Worm (Caenorhabditis elegans) whole organism, late embryonic: ENCODE data around the gene F54D5.9.

Experiments
- C08G9.2 ChIP-seq: sonication (generic microtip); optimal IDR thresholded peaks from 2 replicates; lab custom pipeline; 2016; ENCODE audit warnings: mild to moderate bottlenecking, missing genetic modification characterization, moderate library complexity, missing compliant biosample characterization
- C38D4.7 ChIP-seq: fragments of 200-800 bp; sonication (Bioruptor generic); optimal IDR thresholded peaks from 2 replicates; lab custom pipeline; 2018; ENCODE audit warnings: mild to moderate bottlenecking, missing genetic modification characterization, moderate library complexity, missing compliant biosample characterization
- F13H6.1 ChIP-seq: sonication (generic microtip); optimal IDR thresholded peaks from 2 replicates; lab custom pipeline; 2016; ENCODE audit warnings: missing genetic modification characterization, missing compliant biosample characterization
- K02D7.2 ChIP-seq: sonication (generic microtip); optimal IDR thresholded peaks from 2 replicates; lab custom pipeline; 2017; ENCODE audit warnings: mild to moderate bottlenecking, missing genetic modification characterization, missing compliant biosample characterization
- T23F11.4 ChIP-seq: fragments of 200-800 bp; sonication (Bioruptor generic); optimal IDR thresholded peaks from 2 replicates; lab custom pipeline; 2018; ENCODE audit warnings: mild to moderate bottlenecking, missing genetic modification characterization, missing compliant biosample characterization
- Y22D7AL.16 ChIP-seq: sonication (generic microtip); optimal IDR thresholded peaks from 2 replicates; lab custom pipeline; 2016; ENCODE audit warnings: missing genetic modification characterization, missing compliant biosample characterization
- ama-1 ChIP-seq: fragments of 150-350 bp; optimal IDR thresholded peaks from 2 replicates; lab custom pipeline; 2014
- ceh-18 ChIP-seq: sonication (generic microtip); optimal IDR thresholded peaks from 2 replicates; lab custom pipeline; 2016; ENCODE audit warnings: missing genetic modification characterization, missing compliant biosample characterization
- ceh-2 ChIP-seq: sonication (generic microtip); optimal IDR thresholded peaks from 2 replicates; lab custom pipeline; 2016; ENCODE audit warnings: missing genotype, missing genetic modification characterization, missing compliant biosample characterization
- ceh-22 ChIP-seq: sonication (generic microtip); optimal IDR thresholded peaks from 2 replicates; lab custom pipeline; 2017; ENCODE audit warnings: missing biosample characterization, missing genetic modification characterization
- ceh-24 ChIP-seq: sonication (generic microtip); optimal IDR thresholded peaks from 2 replicates; lab custom pipeline; 2016; ENCODE audit warnings: mild to moderate bottlenecking, missing genetic modification characterization, missing compliant biosample characterization
- ceh-30 ChIP-seq: fragments of 150-350 bp; optimal IDR thresholded peaks from 2 replicates; lab custom pipeline; 2014; ENCODE audit warnings: missing biosample characterization, missing genetic modification characterization
- ceh-31 ChIP-seq: sonication (generic microtip); optimal IDR thresholded peaks from 2 replicates; lab custom pipeline; 2016; ENCODE audit warnings: missing genetic modification characterization, missing compliant biosample characterization
- ceh-45 ChIP-seq: fragments of 200-800 bp; sonication (Bioruptor generic); IDR thresholded peaks from 2 replicates; pipeline ENCODE4 v1.3.6; 2022; ENCODE audit warnings: missing genetic modification reagents, missing genetic modification characterization, missing compliant biosample characterization
- ceh-48 ChIP-seq: sonication (generic microtip); optimal IDR thresholded peaks from 2 replicates; lab custom pipeline; 2016; ENCODE audit warnings: missing genetic modification characterization, inconsistent platforms, missing compliant biosample characterization
- ceh-6 ChIP-seq: fragments of 200-800 bp; sonication (Bioruptor generic); optimal IDR thresholded peaks from 2 replicates; lab custom pipeline; 2018; ENCODE audit warnings: mild to moderate bottlenecking, missing genetic modification characterization, missing compliant biosample characterization
- che-1 ChIP-seq: sonication (generic microtip); optimal IDR thresholded peaks from 2 replicates; lab custom pipeline; 2016; ENCODE audit warnings: mild to moderate bottlenecking, missing genetic modification characterization, missing compliant biosample characterization
- dmd-4 ChIP-seq: sonication (generic microtip); optimal IDR thresholded peaks from 2 replicates; lab custom pipeline; 2016; ENCODE audit warnings: borderline replicate concordance, missing genetic modification characterization, missing compliant biosample characterization
- ets-4 ChIP-seq: sonication (generic microtip); optimal IDR thresholded peaks from 2 replicates; lab custom pipeline; 2016; ENCODE audit warnings: missing genetic modification characterization, missing compliant biosample characterization
- fkh-6 ChIP-seq: sonication (generic microtip); optimal IDR thresholded peaks from 2 replicates; lab custom pipeline; 2016; ENCODE audit warnings: missing genetic modification characterization, missing compliant biosample characterization
- gmeb-2 ChIP-seq: sonication (generic microtip); optimal IDR thresholded peaks from 2 replicates; lab custom pipeline; 2016; ENCODE audit warnings: missing genetic modification characterization, inconsistent platforms, missing compliant biosample characterization
- hlh-8 ChIP-seq: sonication (generic microtip); optimal IDR thresholded peaks from 2 replicates; lab custom pipeline; 2016; ENCODE audit warnings: missing genotype, missing genetic modification characterization, missing compliant biosample characterization
- mec-3 ChIP-seq: sonication (generic microtip); optimal IDR thresholded peaks from 2 replicates; lab custom pipeline; 2016; ENCODE audit warnings: borderline replicate concordance, missing genetic modification characterization, missing compliant biosample characterization
- nfya-1 ChIP-seq: sonication (generic microtip); optimal IDR thresholded peaks from 2 replicates; lab custom pipeline; 2017; ENCODE audit warnings: missing genetic modification characterization, mild to moderate bottlenecking, missing compliant biosample characterization, antibody characterized with exemption, moderate library complexity
- nhr-11 ChIP-seq: fragments of 150-350 bp; optimal IDR thresholded peaks from 2 replicates; lab custom pipeline; 2014; ENCODE audit warnings: missing biosample characterization, missing genetic modification characterization
- odd-2 ChIP-seq: sonication (generic microtip); optimal IDR thresholded peaks from 2 replicates; lab custom pipeline; 2017; ENCODE audit warnings: antibody characterized with exemption, mild to moderate bottlenecking, missing genetic modification characterization, missing compliant biosample characterization
- pag-3 ChIP-seq: sonication (generic microtip); optimal IDR thresholded peaks from 2 replicates; lab custom pipeline; 2016; ENCODE audit warnings: missing compliant biosample characterization, missing genetic modification characterization, borderline replicate concordance
- pat-9 ChIP-seq: fragments of 200-800 bp; sonication (Bioruptor generic); optimal IDR thresholded peaks from 2 replicates; lab custom pipeline; 2018; ENCODE audit warnings: mild to moderate bottlenecking, missing genetic modification characterization, moderate library complexity, missing compliant biosample characterization
- pha-2 ChIP-seq: sonication (generic microtip); optimal IDR thresholded peaks from 2 replicates; lab custom pipeline; 2017; ENCODE audit warnings: mild to moderate bottlenecking, missing genetic modification characterization, missing compliant biosample characterization
- pha-4 ChIP-seq: fragments of 150-350 bp; optimal IDR thresholded peaks from 2 replicates; lab custom pipeline; 2018; ENCODE audit warnings: missing biosample characterization, missing genetic modification reagents, missing genetic modification characterization
- pros-1 ChIP-seq: fragments of 150-350 bp; optimal IDR thresholded peaks from 2 replicates; lab custom pipeline; 2014; ENCODE audit warnings: missing biosample characterization, missing genetic modification reagents, missing genetic modification characterization
- ref-2 ChIP-seq: sonication (generic microtip); optimal IDR thresholded peaks from 2 replicates; lab custom pipeline; 2016; ENCODE audit warnings: missing genetic modification characterization, missing compliant biosample characterization
- rnt-1 ChIP-seq: sonication (generic microtip); optimal IDR thresholded peaks from 2 replicates; lab custom pipeline; 2016; ENCODE audit warnings: missing genetic modification characterization, missing compliant biosample characterization
- sdc-2 ChIP-seq: sonication (generic microtip); optimal IDR thresholded peaks from 2 replicates; lab custom pipeline; 2016; ENCODE audit warnings: missing genotype, missing genetic modification characterization, missing compliant biosample characterization
- sox-2 ChIP-seq: fragments of 200-800 bp; sonication (Bioruptor generic); IDR thresholded peaks from 2 replicates; pipeline ENCODE4 v1.3.6; 2022; ENCODE audit warnings: missing genetic modification reagents, missing genetic modification characterization, missing compliant biosample characterization
- syd-9 ChIP-seq: sonication (generic microtip); optimal IDR thresholded peaks from 2 replicates; lab custom pipeline; 2016; ENCODE audit warnings: mild to moderate bottlenecking, missing genetic modification characterization, moderate library complexity, missing compliant biosample characterization
- tbx-2 ChIP-seq: sonication (generic microtip); optimal IDR thresholded peaks from 2 replicates; lab custom pipeline; 2016; ENCODE audit warnings: missing genetic modification characterization, missing compliant biosample characterization
- tbx-7 ChIP-seq: sonication (generic microtip); optimal IDR thresholded peaks from 2 replicates; lab custom pipeline; 2016; ENCODE audit warnings: missing genotype, missing genetic modification characterization, missing compliant biosample characterization
- ttx-3 ChIP-seq: sonication (generic microtip); optimal IDR thresholded peaks from 2 replicates; lab custom pipeline; 2016; ENCODE audit warnings: missing genetic modification reagents, missing genetic modification characterization, missing compliant biosample characterization
- unc-55 ChIP-seq: sonication (generic microtip); optimal IDR thresholded peaks from 2 replicates; lab custom pipeline; 2017; ENCODE audit warnings: missing biosample characterization, missing genetic modification reagents, missing genetic modification characterization

F54D5.9 gene

DNA sequence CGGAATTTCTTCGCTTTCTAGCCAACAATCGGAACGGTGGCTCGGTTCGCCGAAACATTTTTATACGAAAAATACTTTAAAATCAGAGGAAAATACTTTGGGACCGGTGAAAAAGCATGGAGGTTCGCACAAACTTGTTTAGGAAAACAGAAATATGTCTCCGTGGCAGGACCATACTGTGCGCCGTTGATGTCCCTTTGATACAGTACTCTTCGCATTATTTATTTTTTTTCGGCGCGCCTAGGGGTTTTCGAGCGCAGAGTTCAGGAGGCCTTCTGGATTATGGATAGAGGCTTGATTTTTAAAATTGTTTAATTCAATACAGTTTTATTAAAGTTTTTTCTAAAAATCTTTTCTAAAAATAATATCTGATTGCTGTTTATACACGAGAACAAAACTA lies at the start of gene F54D5.9:
TSS of gene F54D5.9 (minus strand) at position 115 of the 400 bp plus-strand sequence.
- TF ChIP-seq C08G9.2 (no peak), tbx-7 (tag; lab: Kevin White, UChicago) (no peak), ceh-6 (no peak), ceh-22 (tag; lab: Kevin White, UChicago) (no peak), K02D7.2 (no peak), ceh-24 (tag; lab: Kevin White, UChicago) (no peak), mec-3 (tag; lab: Kevin White, UChicago) (no peak)

DNA sequence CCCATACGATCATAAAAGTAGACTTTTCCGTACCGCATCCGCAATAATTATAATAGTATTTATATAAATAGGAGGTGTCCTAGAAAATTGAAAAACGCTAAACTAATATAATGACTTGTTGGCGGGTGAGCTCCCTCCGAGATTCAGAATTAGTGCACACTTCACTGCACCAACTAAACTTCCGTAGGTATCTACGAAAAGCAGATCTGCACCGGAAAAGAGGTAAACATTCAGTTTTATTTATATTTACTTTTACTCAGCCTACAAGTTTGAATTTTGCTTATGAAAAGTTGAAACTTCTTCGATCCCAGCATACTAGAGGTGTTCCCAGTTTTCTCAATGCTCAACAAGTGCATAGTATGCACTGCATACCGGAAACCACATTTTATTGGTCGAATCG lies 47.4 kb upstream of the F54D5.9 start, which contains the start of gene F07A11.1:
TSS of gene F07A11.1 (minus strand) at position 101 of the 400 bp plus-strand sequence.
- TF ChIP-seq nfya-1 (tag; lab: Kevin White, UChicago) (no peak), unc-55 (no peak), C38D4.7 (GFP tag; lab: Kevin White, UChicago) (no peak), ref-2 (tag; lab: Kevin White, UChicago) (no peak)

DNA sequence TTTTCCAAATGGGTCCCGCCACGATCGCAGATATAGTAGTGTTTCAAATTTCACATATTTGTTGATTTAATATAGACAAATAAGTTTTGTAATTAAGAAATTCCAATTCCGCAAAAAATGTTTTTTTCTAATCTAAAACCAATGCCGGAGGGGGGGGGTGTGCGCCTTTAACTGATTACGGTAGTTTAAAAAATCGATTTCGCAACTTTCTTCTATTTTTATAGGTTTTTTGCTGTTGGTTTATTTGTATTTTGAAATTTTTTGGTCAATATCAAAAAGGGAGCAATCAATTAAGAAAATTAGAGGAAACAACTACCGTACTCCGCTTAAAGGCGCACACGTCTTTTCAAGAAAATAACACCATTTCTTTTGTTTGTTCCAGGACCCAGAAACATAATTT lies 46.9 kb upstream of the F54D5.9 start:
- TF ChIP-seq odd-2 (no peak), tbx-2 (no peak), Y22D7AL.16 (tag; lab: Kevin White, UChicago) (no peak), dmd-4 (tag; lab: Kevin White, UChicago) (no peak), sdc-2 (tag; lab: Kevin White, UChicago) (no peak), ref-2 (tag; lab: Kevin White, UChicago) (no peak), K02D7.2 (no peak), ttx-3 (tag; lab: Kevin White, UChicago) (no peak), ama-1 (no peak), pag-3 (tag; lab: Kevin White, UChicago) (no peak), che-1 (no peak), gmeb-2 (tag; lab: Kevin White, UChicago) (no peak), ceh-45 (GFP tag; lab: Robert Waterston, UW) (no peak), unc-55 (no peak), ets-4 (tag; lab: Kevin White, UChicago) (no peak), nhr-11 (no peak), hlh-8 (tag; lab: Kevin White, UChicago) (no peak), sox-2 (GFP tag; lab: Robert Waterston, UW) (no peak), ceh-2 (tag; lab: Kevin White, UChicago) (no peak), C38D4.7 (GFP tag; lab: Kevin White, UChicago) (no peak)

DNA sequence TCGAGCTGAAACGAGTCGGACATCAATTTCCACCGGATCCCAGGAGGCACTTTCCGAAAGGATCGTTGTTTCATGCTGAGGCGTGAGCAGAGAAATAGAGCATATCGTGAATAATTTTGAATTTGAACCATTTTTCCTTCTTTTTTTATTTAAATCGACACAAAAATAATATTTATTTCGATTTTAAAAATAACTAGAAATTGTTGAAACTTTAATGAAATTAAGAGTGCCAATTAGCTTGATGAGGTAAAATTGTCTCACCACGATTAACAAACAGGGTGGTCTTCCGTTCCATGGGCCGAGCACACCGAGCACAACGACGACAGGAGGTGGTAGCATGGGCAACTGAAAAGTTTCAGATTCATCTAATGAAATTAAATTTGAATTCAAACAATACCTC lies 43.7 kb upstream of the F54D5.9 start:
- TF ChIP-seq hlh-8 (tag; lab: Kevin White, UChicago), result no peak
- TF ChIP-seq ceh-30, result no peak
- TF ChIP-seq nhr-11, result no peak
- TF ChIP-seq T23F11.4 (GFP tag; lab: Kevin White, UChicago), result no peak
- TF ChIP-seq ceh-24 (tag; lab: Kevin White, UChicago), result no peak

DNA sequence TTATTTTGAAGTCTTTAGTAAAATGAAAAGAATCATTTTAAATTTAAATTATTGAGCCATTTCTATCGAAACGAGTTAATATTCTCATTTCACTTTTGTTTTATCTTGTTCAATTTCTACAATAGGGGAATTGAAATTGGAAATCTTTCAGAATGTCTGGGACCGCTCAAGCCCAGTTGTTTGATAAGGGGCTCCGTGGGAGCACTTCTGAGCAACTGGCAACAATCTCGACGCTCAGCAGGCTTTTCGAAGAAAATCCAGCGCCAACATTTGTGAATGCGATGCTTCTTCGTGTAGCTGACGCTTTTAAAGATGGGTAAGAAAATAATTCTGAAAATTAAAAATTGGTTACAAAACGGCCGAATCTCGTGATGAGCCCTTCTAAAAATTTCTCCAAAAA lies 38.1 kb upstream of the F54D5.9 start, which contains the start of gene ints-7:
TSS of gene ints-7 (plus strand) at position 152 of the 400 bp plus-strand sequence.
- TF ChIP-seq pros-1 (tag; lab: Kevin White, UChicago) (no peak), F13H6.1 (no peak), pha-4 (tag; lab: Kevin White, UChicago) (no peak), sdc-2 (tag; lab: Kevin White, UChicago) (no peak), rnt-1 (no peak), K02D7.2 (no peak), ceh-45 (GFP tag; lab: Robert Waterston, UW) (no peak), fkh-6 (tag; lab: Kevin White, UChicago) (no peak), ceh-24 (tag; lab: Kevin White, UChicago) (no peak), ceh-30 (no peak), syd-9 (no peak), unc-55 (no peak), ceh-18 (no peak), che-1 (no peak), ceh-31 (tag; lab: Kevin White, UChicago) (no peak), ceh-48 (tag; lab: Kevin White, UChicago) (no peak), ama-1 (no peak), pat-9 (tag; lab: Kevin White, UChicago) (no peak), pha-2 (tag; lab: Kevin White, UChicago) (no peak)
